Fruit fly (Drosophila melanogaster) whole organism: ENCODE data around the gene CG17167.

Source experiments
- CG8478 ChIP-seq: fragments of >200 bp; optimal IDR thresholded peaks from 2 replicates; lab custom pipeline; 2018; ENCODE audit warnings: inconsistent platforms
- Dll ChIP-seq: fragments of >200 bp; optimal IDR thresholded peaks from 2 replicates; lab custom pipeline; 2017
- EcR ChIP-seq, 2 experiments: fragments of >200 bp; optimal IDR thresholded peaks; 2 replicates each; lab custom pipeline; 2017; ENCODE audit warnings: missing biosample characterization in 2 of 2, missing genetic modification characterization in 2 of 2, missing genetic modification reagents in 2 of 2
- psq ChIP-seq: fragments of >200 bp; optimal IDR thresholded peaks from 2 replicates; lab custom pipeline; 2017
- usp ChIP-seq: fragments of >200 bp; optimal IDR thresholded peaks from 2 replicates; lab custom pipeline; 2017; ENCODE audit warnings: missing biosample characterization, missing genetic modification characterization, mixed read lengths

- TF ChIP-seq psq (lab: Kevin White, UChicago) (no peak), CG8478 (lab: Kevin White, UChicago) (no peak), EcR (GFP tag; optimal IDR thresholded peaks at IDR 0.05; lab: Kevin White, UChicago) (no peak), Dll (lab: Kevin White, UChicago) (no peak), usp (no peak)
Measured at dm6 chrX:23105692-23106091, 37.6 kb downstream of the CG17167 start, which contains the start of gene ATbp.
